Worm (Caenorhabditis elegans) whole organism, midembryonic: Measurements from ENCODE around the gene H42K12.3.
A peak's percentile ranks its signal among the peaks of the same experiment; 100 is the strongest.

Source experiments
- T22C8.4 ChIP-seq: fragments of 200-800 bp; sonication (Bioruptor generic); IDR thresholded peaks from 2 replicates; pipeline ENCODE4 v1.3.6; 2022; ENCODE audit warnings: missing genetic modification characterization, missing compliant biosample characterization
- cog-1 ChIP-seq: sonication (generic microtip); optimal IDR thresholded peaks from 2 replicates; lab custom pipeline; 2016; ENCODE audit warnings: missing genetic modification characterization, missing compliant biosample characterization
- flt-1 ChIP-seq: fragments of 200-800 bp; sonication (Bioruptor generic); IDR thresholded peaks from 2 replicates; pipeline ENCODE4 v1.3.6; 2022; ENCODE audit warnings: missing genetic modification characterization, missing compliant biosample characterization
- klf-2 ChIP-seq: fragments of 200-800 bp; sonication (Bioruptor generic); conservative IDR thresholded peaks from 2 replicates; pipeline ENCODE4 v1.3.6; 2022; ENCODE audit warnings: missing genetic modification reagents, missing genetic modification characterization, missing compliant biosample characterization
- med-1 ChIP-seq: sonication (generic microtip); optimal IDR thresholded peaks from 2 replicates; lab custom pipeline; 2017; ENCODE audit warnings: missing genetic modification characterization, mild to moderate bottlenecking, missing compliant biosample characterization, antibody characterized with exemption, missing genetic modification reagents; ENCODE audit not compliant: insufficient read depth
- ref-1 ChIP-seq: fragments of 200-800 bp; sonication (Bioruptor generic); conservative IDR thresholded peaks from 2 replicates; pipeline ENCODE4 v1.3.6; 2022; ENCODE audit warnings: missing genetic modification reagents, missing genetic modification characterization, missing compliant biosample characterization
- tab-1 ChIP-seq: fragments of 200-800 bp; sonication (Bioruptor generic); IDR thresholded peaks from 2 replicates; pipeline ENCODE4 v1.3.6; 2022; ENCODE audit warnings: missing genetic modification characterization, missing compliant biosample characterization
- ztf-23 ChIP-seq: fragments of 200-800 bp; sonication (Bioruptor generic); IDR thresholded peaks from 2 replicates; pipeline ENCODE4 v1.3.6; 2022; ENCODE audit warnings: missing genetic modification reagents, missing genetic modification characterization, missing compliant biosample characterization
- ztf-29 ChIP-seq: fragments of 200-800 bp; sonication (Bioruptor generic); IDR thresholded peaks from 2 replicates; pipeline ENCODE4 v1.3.6; 2022; ENCODE audit warnings: missing genetic modification reagents, missing genetic modification characterization, missing compliant biosample characterization

The H42K12.3 gene

ce11 chrX:1311084-1311483 is at the start of gene H42K12.3:
Gene H42K12.3, plus strand, starts transcription at chrX:1311391.
- no peak for TF ChIP-seq cog-1 (tag; lab: Kevin White, UChicago)
- TF ChIP-seq ztf-23 = no peak
- no peak for TF ChIP-seq klf-2 (GFP tag; lab: Robert Waterston, UW)

DNA sequence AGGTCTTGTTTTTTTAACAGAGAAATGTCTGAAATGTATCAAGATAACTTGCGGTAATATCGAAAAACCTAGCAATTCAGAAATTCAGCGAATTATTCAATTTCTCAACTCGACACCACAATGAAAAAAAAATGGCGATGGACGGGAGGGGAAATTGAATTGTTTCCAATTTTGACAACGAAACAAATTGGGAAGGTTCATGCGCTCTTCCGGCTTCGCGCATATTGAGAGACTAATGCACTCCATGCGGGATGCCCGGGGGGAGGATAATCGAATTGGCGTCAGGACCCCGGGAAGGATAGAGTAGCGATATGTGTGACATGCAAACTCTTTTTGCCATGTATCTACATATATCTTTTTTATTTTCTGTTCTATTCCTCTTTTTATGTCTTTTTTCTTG is 45.9 kb upstream of the H42K12.3 start:
- no peak for TF ChIP-seq ztf-23
- TF ChIP-seq cog-1 (tag; lab: Kevin White, UChicago) = no peak
- no peak for TF ChIP-seq ztf-29
- TF ChIP-seq tab-1 (GFP tag; lab: Robert Waterston, UW) = no peak
- no peak for TF ChIP-seq med-1
- TF ChIP-seq klf-2 (GFP tag; lab: Robert Waterston, UW) = no peak
- TF ChIP-seq flt-1 (GFP tag; lab: Robert Waterston, UW) = no peak
- no peak for TF ChIP-seq ref-1

- no peak for TF ChIP-seq cog-1 (tag; lab: Kevin White, UChicago)
- TF ChIP-seq T22C8.4 (GFP tag; lab: Robert Waterston, UW) = no peak
- no peak for TF ChIP-seq flt-1 (GFP tag; lab: Robert Waterston, UW)
- TF ChIP-seq ztf-23 = no peak
- no peak for TF ChIP-seq med-1
- no peak for TF ChIP-seq ref-1
Observed at ce11 chrX:1270598-1270997, 40.6 kb upstream of the H42K12.3 start, which contains the start of gene C25G6.1. Gene C25G6.1, plus strand, starts transcription at chrX:1270898.

ce11 chrX:1272539-1272938 is 38.7 kb upstream of the H42K12.3 start, which contains the start of gene C52B11.5:
Gene C52B11.5, plus strand, starts transcription at chrX:1272788.
- TF ChIP-seq flt-1 (GFP tag; lab: Robert Waterston, UW) (no peak), ztf-29 (no peak), T22C8.4 (GFP tag; lab: Robert Waterston, UW) (no peak), med-1 (no peak)

DNA sequence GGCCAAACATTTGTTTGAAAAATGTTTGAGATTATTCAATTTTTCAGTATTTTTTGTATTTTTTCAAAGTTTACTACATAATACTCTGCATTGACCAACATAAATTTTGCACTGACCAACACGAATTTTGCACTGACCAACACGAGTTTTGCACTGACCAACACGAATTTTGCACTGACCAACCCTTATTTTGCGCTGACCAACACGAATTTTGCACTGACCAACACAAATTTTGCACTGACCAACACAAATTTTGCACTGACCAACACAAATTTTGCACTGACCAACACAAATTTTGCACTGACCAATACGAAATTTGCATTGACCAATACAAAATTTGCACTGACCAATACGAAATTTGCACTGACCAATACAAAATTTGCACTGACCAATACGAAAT is 18.3 kb upstream of the H42K12.3 start:
- TF ChIP-seq cog-1 (tag; lab: Kevin White, UChicago) = no peak
- no peak for TF ChIP-seq T22C8.4 (GFP tag; lab: Robert Waterston, UW)
- TF ChIP-seq klf-2 (GFP tag; lab: Robert Waterston, UW) = no peak
- TF ChIP-seq ztf-23 = no peak
- no peak for TF ChIP-seq tab-1 (GFP tag; lab: Robert Waterston, UW)
- TF ChIP-seq ref-1 = no peak
- no peak for TF ChIP-seq med-1
- TF ChIP-seq ztf-29 = no peak
- TF ChIP-seq flt-1 (GFP tag; lab: Robert Waterston, UW) = no peak

ce11 chrX:1293471-1293870 is 17.7 kb upstream of the H42K12.3 start:
- TF ChIP-seq cog-1 (tag; lab: Kevin White, UChicago) (no peak), klf-2 (GFP tag; lab: Robert Waterston, UW) (no peak), flt-1 (GFP tag; lab: Robert Waterston, UW) (no peak), ztf-29 (no peak), ztf-23 (no peak), T22C8.4 (GFP tag; lab: Robert Waterston, UW) (no peak), med-1 (no peak), ref-1 (no peak), tab-1 (GFP tag; lab: Robert Waterston, UW) (no peak)

ce11 chrX:1294607-1295303 is 16.4 kb upstream of the H42K12.3 start, which contains the start of gene dop-4:
Gene dop-4, plus strand, starts transcription at chrX:1295253.
- no peak for TF ChIP-seq tab-1 (GFP tag; lab: Robert Waterston, UW)
- TF ChIP-seq ref-1 = no peak
- TF ChIP-seq klf-2 (GFP tag; lab: Robert Waterston, UW) = no peak
- TF ChIP-seq flt-1 (GFP tag; lab: Robert Waterston, UW) = no peak
- TF ChIP-seq ztf-29 = no peak
- TF ChIP-seq ztf-23 = no peak
- no peak for TF ChIP-seq cog-1 (tag; lab: Kevin White, UChicago)
- TF ChIP-seq med-1 = no peak
- TF ChIP-seq T22C8.4 (GFP tag; lab: Robert Waterston, UW) = no peak

- no peak for TF ChIP-seq ztf-23
Observed at ce11 chrX:1295713-1296112, 15.5 kb upstream of the H42K12.3 start.

DNA sequence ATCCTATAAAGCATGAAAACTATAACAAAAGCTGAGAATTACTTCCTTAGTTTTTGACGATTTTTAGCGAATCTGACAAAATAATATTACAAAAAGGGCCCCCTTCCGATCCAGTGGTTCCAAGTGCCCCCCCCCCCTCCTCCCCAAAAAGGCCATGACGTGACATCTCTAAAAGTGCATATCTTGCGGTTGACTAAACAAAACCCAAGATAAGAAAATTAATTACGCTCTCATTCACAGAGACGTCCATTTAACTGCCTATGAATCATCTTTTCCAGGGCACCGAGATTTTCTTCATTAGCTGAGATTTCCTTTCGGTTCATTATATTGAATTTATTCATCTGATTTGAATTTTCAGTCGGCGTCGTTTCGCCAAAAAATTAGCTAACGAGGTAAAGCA is 11.3 kb upstream of the H42K12.3 start, which contains the start of gene inso-1:
Gene inso-1 (plus strand): TSS at position 301 of the 400 bp plus-strand sequence.
- no peak for TF ChIP-seq T22C8.4 (GFP tag; lab: Robert Waterston, UW)
- TF ChIP-seq ztf-29 = no peak
- TF ChIP-seq tab-1 (GFP tag; lab: Robert Waterston, UW) = no peak
- no peak for TF ChIP-seq ztf-23
- no peak for TF ChIP-seq med-1
- TF ChIP-seq klf-2 (GFP tag; lab: Robert Waterston, UW) = no peak
- no peak for TF ChIP-seq flt-1 (GFP tag; lab: Robert Waterston, UW)
- no peak for TF ChIP-seq cog-1 (tag; lab: Kevin White, UChicago)
- no peak for TF ChIP-seq ref-1

DNA sequence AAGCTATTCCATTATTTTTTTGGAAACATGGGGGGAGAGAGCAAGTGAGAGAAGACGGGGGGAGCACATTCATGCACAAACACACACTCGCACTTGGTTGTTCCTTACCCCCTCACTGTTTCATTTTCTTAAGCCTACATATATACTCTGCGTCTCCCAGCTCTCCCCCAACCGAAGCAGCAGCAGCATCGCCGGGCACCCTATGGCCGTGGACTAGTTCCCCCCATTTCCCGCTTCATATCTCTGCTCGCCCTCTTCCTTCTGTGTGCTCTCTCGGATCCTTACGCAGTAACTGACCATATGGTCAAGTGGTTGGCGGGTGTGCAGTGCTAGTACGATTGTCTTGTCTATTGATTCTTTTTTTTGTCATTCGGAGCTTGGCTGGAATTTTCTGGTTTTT is 8.9 kb upstream of the H42K12.3 start:
- TF ChIP-seq med-1 = no peak
- TF ChIP-seq cog-1 (tag; lab: Kevin White, UChicago) = peak; percentile 82
- 0 out of 2 replicates have a peak, but pooled peaks have one; percentile 65 for TF ChIP-seq tab-1 (GFP tag; lab: Robert Waterston, UW)
- TF ChIP-seq ztf-23 = peak; percentile 77
- peak; percentile 91 for TF ChIP-seq ztf-29
- TF ChIP-seq klf-2 (GFP tag; lab: Robert Waterston, UW) = no peak
- peak; percentile 59 for TF ChIP-seq flt-1 (GFP tag; lab: Robert Waterston, UW)
- no peak for TF ChIP-seq ref-1
- TF ChIP-seq T22C8.4 (GFP tag; lab: Robert Waterston, UW) = 0 out of 2 replicates have a peak, but pooled peaks have one; percentile 47

- TF ChIP-seq ztf-23 (no peak), med-1 (no peak), T22C8.4 (GFP tag; lab: Robert Waterston, UW) (no peak), flt-1 (GFP tag; lab: Robert Waterston, UW) (no peak), ztf-29 (no peak), ref-1 (no peak), cog-1 (tag; lab: Kevin White, UChicago) (no peak), klf-2 (GFP tag; lab: Robert Waterston, UW) (no peak), tab-1 (GFP tag; lab: Robert Waterston, UW) (no peak)
Observed at ce11 chrX:1309446-1309845, 1.7 kb upstream of the H42K12.3 start.
